Worm (Caenorhabditis elegans): ENCODE measurements around the gene F14D2.7.

Gene F14D2.7

ce11 chrII:3340818-3341217 is 2.4 kb upstream of the F14D2.7 start:
- TF ChIP-seq lin-13 (GFP tag; optimal IDR thresholded peaks at IDR 0.05): no peak
- TF ChIP-seq nhr-12 (tag; optimal IDR thresholded peaks at IDR 0.05): no peak

ce11 chrII:3340251-3340650 is 1.8 kb upstream of the F14D2.7 start, which contains the start of gene F14D2.5:
TSS of gene F14D2.5 (plus strand) at chrII:3340551.
- TF ChIP-seq C34F6.9 (tag; optimal IDR thresholded peaks at IDR 0.05) (no peak), lsy-2 (tag; optimal IDR thresholded peaks at IDR 0.05) (no peak), elt-3 (tag; optimal IDR thresholded peaks at IDR 0.05) (no peak), nhr-21 (tag; optimal IDR thresholded peaks at IDR 0.05) (no peak), lin-11 (tag; optimal IDR thresholded peaks at IDR 0.05) (no peak)

ce11 chrII:3337039-3337438 is 1.4 kb downstream of the F14D2.7 start, which contains the start of gene F14D2.19:
TSS of gene F14D2.19 (minus strand) at chrII:3337139.
- TF ChIP-seq peb-1 (tag; optimal IDR thresholded peaks at IDR 0.05) (no peak), zag-1 (tag; optimal IDR thresholded peaks at IDR 0.05) (no peak), nhr-12 (tag; optimal IDR thresholded peaks at IDR 0.05) (no peak), elt-3 (tag; optimal IDR thresholded peaks at IDR 0.05) (no peak), skn-1 (tag; optimal IDR thresholded peaks at IDR 0.05) (no peak), nhr-21 (tag; optimal IDR thresholded peaks at IDR 0.05) (no peak), lin-11 (tag; optimal IDR thresholded peaks at IDR 0.05) (no peak), sem-4 (tag; optimal IDR thresholded peaks at IDR 0.05) (no peak), ceh-82 (tag; optimal IDR thresholded peaks at IDR 0.05) (no peak), C34F6.9 (tag; optimal IDR thresholded peaks at IDR 0.05) (no peak), nhr-237 (tag; optimal IDR thresholded peaks at IDR 0.05) (no peak)

ce11 chrII:3332039-3332438 is 6.4 kb downstream of the F14D2.7 start, which contains the start of gene irld-27:
TSS of gene irld-27 (plus strand) at chrII:3332339.
- TF ChIP-seq sem-4 (tag; optimal IDR thresholded peaks at IDR 0.05): no peak
- TF ChIP-seq egl-27 (tag; optimal IDR thresholded peaks at IDR 0.05): no peak
- no peak for TF ChIP-seq ceh-82 (tag; optimal IDR thresholded peaks at IDR 0.05)
- no peak for TF ChIP-seq nhr-77 (tag; optimal IDR thresholded peaks at IDR 0.05)
- no peak for TF ChIP-seq gmeb-1 (tag; optimal IDR thresholded peaks at IDR 0.05)

- TF ChIP-seq mbf-1 (tag; optimal IDR thresholded peaks at IDR 0.05) (no peak), zag-1 (tag; optimal IDR thresholded peaks at IDR 0.05) (no peak), lsy-2 (tag; optimal IDR thresholded peaks at IDR 0.05) (no peak), nhr-77 (tag; optimal IDR thresholded peaks at IDR 0.05) (no peak), unc-62 (GFP tag; optimal IDR thresholded peaks at IDR 0.05) (no peak), nhr-6 (tag; optimal IDR thresholded peaks at IDR 0.05) (no peak), nhr-21 (tag; optimal IDR thresholded peaks at IDR 0.05) (no peak), lin-11 (tag; optimal IDR thresholded peaks at IDR 0.05) (no peak), elt-3 (tag; optimal IDR thresholded peaks at IDR 0.05) (no peak), nhr-11 (tag; optimal IDR thresholded peaks at IDR 0.05) (no peak), nhr-23 (tag; optimal IDR thresholded peaks at IDR 0.05) (no peak), lin-13 (GFP tag; optimal IDR thresholded peaks at IDR 0.05) (no peak), nhr-237 (tag; optimal IDR thresholded peaks at IDR 0.05) (no peak)
These were observed 11.4 kb downstream of the F14D2.7 start, which contains the start of gene Y46D2A.3 for ce11 chrII:3327104-3327503. TSS of gene Y46D2A.3 (minus strand) at chrII:3327204.

ce11 chrII:3323179-3323578 is 15.3 kb downstream of the F14D2.7 start, which contains the start of gene Y46D2A.2:
TSS of gene Y46D2A.2 (minus strand) at chrII:3323279.
- TF ChIP-seq ceh-16 (tag; optimal IDR thresholded peaks at IDR 0.05) (no peak), lsy-2 (tag; optimal IDR thresholded peaks at IDR 0.05) (no peak), nhr-25 (tag; optimal IDR thresholded peaks at IDR 0.05) (no peak), aly-2 (tag; optimal IDR thresholded peaks at IDR 0.05) (no peak), unc-55 (GFP tag; optimal IDR thresholded peaks at IDR 0.05) (no peak), elt-3 (tag; optimal IDR thresholded peaks at IDR 0.05) (no peak), F13H6.1 (tag; optimal IDR thresholded peaks at IDR 0.05) (no peak)

- no peak for TF ChIP-seq unc-62 (GFP tag; optimal IDR thresholded peaks at IDR 0.05)
- TF ChIP-seq Y55F3AM.14 (GFP tag; optimal IDR thresholded peaks at IDR 0.05): no peak
- TF ChIP-seq ztf-11 (tag; optimal IDR thresholded peaks at IDR 0.05): no peak
- no peak for TF ChIP-seq lin-13 (GFP tag; optimal IDR thresholded peaks at IDR 0.05)
- no peak for TF ChIP-seq fos-1 (tag; optimal IDR thresholded peaks at IDR 0.05)
- TF ChIP-seq nhr-12 (tag; optimal IDR thresholded peaks at IDR 0.05): no peak
- no peak for TF ChIP-seq alr-1 (tag; optimal IDR thresholded peaks at IDR 0.05)
- TF ChIP-seq ceh-16 (tag; optimal IDR thresholded peaks at IDR 0.05): no peak
- no peak for TF ChIP-seq ztf-1 (GFP tag; conservative IDR thresholded peaks at IDR 0.05)
- no peak for TF ChIP-seq lin-39 (tag; optimal IDR thresholded peaks at IDR 0.05)
- TF ChIP-seq lin-11 (tag; optimal IDR thresholded peaks at IDR 0.05): no peak
- no peak for TF ChIP-seq mdl-1 (tag; optimal IDR thresholded peaks at IDR 0.05)
- TF ChIP-seq unc-39 (tag; optimal IDR thresholded peaks at IDR 0.05): no peak
- TF ChIP-seq C34F6.9 (tag; optimal IDR thresholded peaks at IDR 0.05): no peak
- TF ChIP-seq nhr-23 (tag; optimal IDR thresholded peaks at IDR 0.05): no peak
- no peak for TF ChIP-seq aly-2 (tag; optimal IDR thresholded peaks at IDR 0.05)
- no peak for TF ChIP-seq elt-1 (tag; optimal IDR thresholded peaks at IDR 0.05)
- no peak for TF ChIP-seq ceh-82 (tag; optimal IDR thresholded peaks at IDR 0.05)
- no peak for TF ChIP-seq mab-5 (tag; optimal IDR thresholded peaks at IDR 0.05)
These were observed 16.2 kb downstream of the F14D2.7 start, which contains the start of gene Y46D2A.1 for ce11 chrII:3322257-3322656. TSS of gene Y46D2A.1 (plus strand) at chrII:3322557.
